Worm (Caenorhabditis elegans): ENCODE data around the gene Y50D4C.12.

Y50D4C.12 gene

ce11 chrV:982281-982756 is at the start of gene Y50D4C.12, which contains the start of gene unc-34:
Gene Y50D4C.12 (plus strand): TSS chrV:982581.
Gene unc-34 (plus strand): TSS chrV:982706.
- TF ChIP-seq lin-32 (GFP tag; optimal IDR thresholded peaks at IDR 0.05) = no peak
- TF ChIP-seq ceh-43 (GFP tag; optimal IDR thresholded peaks at IDR 0.05) = no peak
- no peak for TF ChIP-seq mab-5 (tag; optimal IDR thresholded peaks at IDR 0.05)
- TF ChIP-seq nhr-237 (tag; optimal IDR thresholded peaks at IDR 0.05) = no peak
- TF ChIP-seq flh-1 (GFP tag; optimal IDR thresholded peaks at IDR 0.05) = no peak
- no peak for TF ChIP-seq drap-1 (GFP tag; optimal IDR thresholded peaks at IDR 0.05)
- no peak for TF ChIP-seq unc-62 (GFP tag; optimal IDR thresholded peaks at IDR 0.05)
- TF ChIP-seq sem-2 (GFP tag; optimal IDR thresholded peaks at IDR 0.05) = no peak
- TF ChIP-seq ces-1 (GFP tag; optimal IDR thresholded peaks at IDR 0.05) = no peak
- no peak for TF ChIP-seq blmp-1 (tag; optimal IDR thresholded peaks at IDR 0.05)
- TF ChIP-seq bed-3 (GFP tag; optimal IDR thresholded peaks at IDR 0.05) = no peak
- TF ChIP-seq sptf-1 (tag; optimal IDR thresholded peaks at IDR 0.05) = no peak
- no peak for TF ChIP-seq cnd-1 (tag; optimal IDR thresholded peaks at IDR 0.05)
- TF ChIP-seq ceh-39 (tag; optimal IDR thresholded peaks at IDR 0.05) = no peak
- TF ChIP-seq tbx-8 (GFP tag; optimal IDR thresholded peaks at IDR 0.05) = no peak
- no peak for TF ChIP-seq unc-39 (tag; optimal IDR thresholded peaks at IDR 0.05)
- TF ChIP-seq ham-2 (GFP tag; optimal IDR thresholded peaks at IDR 0.05) = no peak
- TF ChIP-seq zip-8 (tag; optimal IDR thresholded peaks at IDR 0.05) = no peak

DNA sequence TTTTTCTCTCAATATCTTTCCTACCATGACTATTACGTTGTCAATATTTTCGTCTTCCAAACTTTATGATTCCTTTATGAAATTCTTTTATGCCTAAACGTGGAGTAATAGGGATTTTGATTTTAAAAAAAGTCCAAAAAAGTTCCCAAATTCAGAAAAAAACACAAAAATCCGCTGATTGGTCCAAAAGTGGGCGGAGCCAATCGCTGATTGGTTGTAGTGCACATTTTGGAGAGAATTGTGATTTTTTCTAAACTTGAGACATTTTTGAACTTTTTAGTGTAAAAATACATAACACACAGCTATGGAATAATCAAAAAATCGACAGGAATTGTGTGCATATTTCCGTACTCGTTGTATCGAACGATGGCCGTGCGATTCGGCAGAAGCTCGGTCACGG is 43.0 kb upstream of the Y50D4C.12 start:
- TF ChIP-seq snpc-4 (tag; optimal IDR thresholded peaks at IDR 0.05) (no peak), bed-3 (GFP tag; optimal IDR thresholded peaks at IDR 0.05) (no peak), flh-1 (GFP tag; optimal IDR thresholded peaks at IDR 0.05) (no peak), nhr-76 (tag; optimal IDR thresholded peaks at IDR 0.05) (no peak), lsy-2 (tag; optimal IDR thresholded peaks at IDR 0.05) (no peak), lin-32 (GFP tag; optimal IDR thresholded peaks at IDR 0.05) (no peak), mep-1 (tag; optimal IDR thresholded peaks at IDR 0.05) (no peak), M03D4.4 (tag; optimal IDR thresholded peaks at IDR 0.05) (no peak), cnd-1 (tag; optimal IDR thresholded peaks at IDR 0.05) (no peak), nhr-237 (tag; optimal IDR thresholded peaks at IDR 0.05) (no peak), unc-120 (tag; optimal IDR thresholded peaks at IDR 0.05; ENCODE audit: poor library complexity, severe bottlenecking) (no peak), nhr-12 (tag; optimal IDR thresholded peaks at IDR 0.05) (no peak), lin-13 (tag; optimal IDR thresholded peaks at IDR 0.05) (no peak), sem-2 (GFP tag; optimal IDR thresholded peaks at IDR 0.05) (no peak), unc-39 (tag; optimal IDR thresholded peaks at IDR 0.05) (no peak), sptf-1 (tag; optimal IDR thresholded peaks at IDR 0.05) (no peak), ztf-11 (tag; optimal IDR thresholded peaks at IDR 0.05) (no peak)

DNA sequence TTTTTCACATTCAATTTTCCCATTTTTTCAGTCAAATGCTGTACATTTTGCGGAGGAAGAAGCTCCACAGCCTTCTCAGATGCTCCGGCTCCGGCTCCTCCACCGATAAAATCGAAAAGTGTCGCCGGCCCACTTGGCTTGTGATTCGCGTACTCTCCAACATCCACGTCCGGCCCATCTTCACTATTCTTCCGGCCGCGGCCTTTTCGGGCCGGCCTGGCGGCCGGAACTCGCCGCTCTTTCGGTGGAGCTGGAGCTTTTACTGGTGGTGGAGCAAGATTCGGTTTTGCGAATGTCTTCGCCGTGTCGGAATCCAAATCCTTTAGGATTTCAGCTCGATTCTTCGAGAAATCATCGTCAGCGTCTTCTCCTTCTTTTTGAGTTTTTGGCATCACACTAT is 39.8 kb upstream of the Y50D4C.12 start:
- TF ChIP-seq unc-39 (tag; optimal IDR thresholded peaks at IDR 0.05) (no peak), ceh-43 (GFP tag; optimal IDR thresholded peaks at IDR 0.05) (no peak), blmp-1 (tag; optimal IDR thresholded peaks at IDR 0.05) (no peak), lin-32 (GFP tag; optimal IDR thresholded peaks at IDR 0.05) (no peak), ceh-39 (tag; optimal IDR thresholded peaks at IDR 0.05) (no peak), hlh-1 (tag; optimal IDR thresholded peaks at IDR 0.05) (no peak), unc-62 (GFP tag; optimal IDR thresholded peaks at IDR 0.05) (no peak), nhr-12 (tag; optimal IDR thresholded peaks at IDR 0.05) (no peak), nhr-2 (tag; optimal IDR thresholded peaks at IDR 0.05) (no peak), bed-3 (GFP tag; optimal IDR thresholded peaks at IDR 0.05) (no peak), zip-8 (tag; optimal IDR thresholded peaks at IDR 0.05) (no peak), flh-1 (GFP tag; optimal IDR thresholded peaks at IDR 0.05) (no peak), sem-2 (GFP tag; optimal IDR thresholded peaks at IDR 0.05) (no peak), cnd-1 (tag; optimal IDR thresholded peaks at IDR 0.05) (no peak), ces-1 (GFP tag; optimal IDR thresholded peaks at IDR 0.05) (no peak), unc-120 (tag; optimal IDR thresholded peaks at IDR 0.05; ENCODE audit: poor library complexity, severe bottlenecking) (no peak), mls-2 (tag; optimal IDR thresholded peaks at IDR 0.05) (no peak), lsy-2 (tag; optimal IDR thresholded peaks at IDR 0.05) (no peak), drap-1 (GFP tag; optimal IDR thresholded peaks at IDR 0.05) (no peak), nhr-28 (tag; optimal IDR thresholded peaks at IDR 0.05) (no peak)

DNA sequence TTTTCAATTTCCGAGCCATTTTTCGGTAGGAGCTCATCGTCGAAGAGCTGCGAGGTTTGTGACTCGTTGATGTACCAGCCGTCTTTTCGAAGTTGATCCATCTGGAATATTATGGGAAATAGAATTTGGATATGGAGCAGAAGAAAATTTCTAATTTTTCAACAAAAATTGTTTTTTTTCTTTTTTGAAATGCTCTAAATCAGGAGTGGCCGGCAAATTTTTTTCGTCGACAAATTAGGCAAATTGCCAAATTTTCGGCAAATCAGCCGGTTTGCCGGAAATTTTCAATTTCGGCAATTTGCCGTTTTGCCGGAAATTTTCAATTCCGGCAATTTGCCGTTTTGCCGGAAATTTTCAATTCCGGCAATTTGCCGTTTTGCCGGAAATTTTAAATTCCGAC is 37.2 kb upstream of the Y50D4C.12 start, which contains the start of gene Y50D4C.3:
Gene Y50D4C.3, minus strand, starts transcription at position 101 of the 400 bp plus-strand sequence.
- TF ChIP-seq nhr-237 (tag; optimal IDR thresholded peaks at IDR 0.05) = no peak
- no peak for TF ChIP-seq ham-2 (GFP tag; optimal IDR thresholded peaks at IDR 0.05)
- no peak for TF ChIP-seq nhr-12 (tag; optimal IDR thresholded peaks at IDR 0.05)
- no peak for TF ChIP-seq nhr-28 (tag; optimal IDR thresholded peaks at IDR 0.05)
- TF ChIP-seq lsy-2 (tag; optimal IDR thresholded peaks at IDR 0.05) = no peak
- TF ChIP-seq nhr-76 (tag; optimal IDR thresholded peaks at IDR 0.05) = no peak
- no peak for TF ChIP-seq snpc-4 (tag; optimal IDR thresholded peaks at IDR 0.05)

Measured in whole organism, mixed stage, embryonic.